Fruit fly (Drosophila melanogaster) whole organism, pupa: ENCODE results near the gene stas.

Experiments used
- Pif1A ChIP-seq: fragments of 200-800 bp; sonication (Bioruptor generic); optimal IDR thresholded peaks from 3 replicates; lab custom pipeline; 2016; ENCODE audit warnings: missing biosample characterization, missing genetic modification characterization
- gl ChIP-seq: fragments of 200-800 bp; sonication (Bioruptor generic); optimal IDR thresholded peaks from 2 replicates; lab custom pipeline; 2018; ENCODE audit warnings: missing biosample characterization, mild to moderate bottlenecking, missing genetic modification characterization

DNA sequence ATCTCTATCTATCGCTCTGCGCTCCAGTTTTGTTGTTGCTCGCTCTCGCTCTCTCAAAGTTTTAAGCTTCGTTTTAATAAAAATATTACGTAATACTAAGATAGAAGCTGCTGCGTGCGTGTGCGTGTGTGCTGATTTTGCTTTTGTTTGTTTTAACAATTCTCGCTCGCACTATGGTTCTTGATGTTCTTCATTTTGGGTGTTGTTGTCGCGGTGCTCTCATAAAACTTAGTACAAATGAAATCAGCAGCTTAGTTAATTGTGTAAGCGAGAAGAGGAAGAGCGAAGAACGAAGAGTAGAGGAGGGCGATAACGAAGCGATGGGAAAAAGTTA is 31.4 kb upstream of the stas start:
- TF ChIP-seq Pif1A (no peak), gl (no peak)
